Worm (Caenorhabditis elegans) whole organism, early embryonic: ENCODE results near the gene pro-3.

Source experiments
- aly-1 ChIP-seq: sonication (generic microtip); optimal IDR thresholded peaks from 2 replicates; lab custom pipeline; 2016; ENCODE audit warnings: missing genetic modification characterization, missing compliant biosample characterization
- hmg-4 ChIP-seq: fragments of 200-800 bp; sonication (Bioruptor generic); optimal IDR thresholded peaks from 2 replicates; lab custom pipeline; 2018; ENCODE audit warnings: mild to moderate bottlenecking, missing genetic modification characterization, missing compliant biosample characterization
- pes-1 ChIP-seq: fragments of 200-800 bp; sonication (Bioruptor generic); IDR thresholded peaks from 2 replicates; pipeline ENCODE4 v1.3.6; 2022; ENCODE audit warnings: missing genetic modification reagents, missing genetic modification characterization, missing compliant biosample characterization

DNA sequence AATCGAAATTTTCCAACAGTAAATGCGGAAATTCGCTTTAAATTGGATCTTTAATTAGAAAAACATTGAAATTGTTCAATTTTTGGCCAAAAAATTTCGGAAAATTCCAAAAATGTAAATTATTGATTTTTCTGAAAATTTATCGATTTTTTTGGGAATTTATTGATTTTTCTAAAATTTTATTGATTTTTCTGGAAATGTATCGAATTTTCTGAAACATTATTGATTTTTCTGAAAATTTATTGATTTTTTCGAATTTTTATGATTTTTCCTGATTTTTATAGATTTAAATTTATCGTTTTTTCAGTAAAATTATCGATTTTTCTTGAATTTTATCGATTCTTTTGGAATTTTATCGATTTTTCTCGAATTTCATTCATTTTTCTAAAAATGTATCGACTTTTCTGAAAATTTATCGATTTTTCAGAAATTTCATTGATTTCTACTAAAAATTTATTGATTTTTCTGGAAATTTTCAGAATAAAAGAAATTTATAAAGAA, 1.3 kb downstream of the pro-3 start:
- no peak for TF ChIP-seq aly-1 (tag; lab: Kevin White, UChicago)
- TF ChIP-seq pes-1 = no peak
- TF ChIP-seq hmg-4 (GFP tag; lab: Kevin White, UChicago) = no peak
